Fruit fly (Drosophila melanogaster): ENCODE data around the gene CG2116.
A peak's percentile ranks its signal among the peaks of the same experiment; 100 is the strongest.

CG2116 gene

DNA sequence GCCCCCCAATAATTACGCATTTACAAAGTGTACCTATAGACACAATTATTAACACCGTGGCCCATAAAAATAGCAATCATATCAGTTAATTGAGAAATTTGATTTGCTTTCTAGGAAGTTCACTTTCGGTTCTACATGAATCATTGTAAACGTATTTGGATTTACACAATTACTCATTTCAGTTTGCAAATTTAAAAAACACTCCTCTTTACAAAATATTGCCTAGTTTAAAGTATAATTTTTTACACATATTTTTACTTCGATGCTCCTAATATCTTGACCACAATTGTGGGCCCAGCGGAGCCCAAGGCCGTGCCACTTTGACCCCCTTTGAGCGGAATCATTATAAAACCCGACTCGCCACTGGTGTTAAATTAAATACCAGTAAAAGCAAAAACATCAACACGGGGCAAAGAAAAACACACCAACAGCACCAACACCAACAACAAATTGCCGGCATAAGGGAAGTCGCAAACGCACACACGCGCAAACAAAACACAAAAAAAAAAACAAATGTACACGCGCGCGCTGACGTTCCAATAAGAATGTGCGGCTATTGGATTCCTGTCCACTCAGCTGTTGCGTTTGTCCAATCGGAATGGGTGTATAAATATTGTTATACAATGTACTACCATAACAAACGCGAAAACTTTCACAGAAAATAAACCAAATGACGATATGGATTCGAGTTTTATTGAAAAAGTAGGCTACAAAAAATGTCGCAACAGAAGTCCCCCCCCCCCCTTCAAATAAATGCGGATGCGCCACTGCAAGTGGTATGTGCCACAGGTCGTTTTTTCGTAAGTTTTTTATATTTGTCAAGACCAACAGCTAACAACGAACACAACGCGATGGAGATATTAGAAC lies 14.9 kb upstream of the CG2116 start:
- no peak for TF ChIP-seq CG4318 (GFP tag; optimal IDR thresholded peaks at IDR 0.05)
- no peak for TF ChIP-seq CG11294 (GFP tag; IDR thresholded peaks at IDR 0.05)
- TF ChIP-seq Hr39 (GFP tag; optimal IDR thresholded peaks at IDR 0.05) = peak; percentile 40
- TF ChIP-seq Hr38 (GFP tag; optimal IDR thresholded peaks at IDR 0.05) = no peak
- TF ChIP-seq topi (GFP tag; optimal IDR thresholded peaks at IDR 0.05) = no peak
- peak; percentile 37 for TF ChIP-seq fkh (GFP tag; optimal IDR thresholded peaks at IDR 0.05)
- TF ChIP-seq Sox102F (GFP tag; optimal IDR thresholded peaks at IDR 0.05) = peak; percentile 7
- TF ChIP-seq Smox (GFP tag; optimal IDR thresholded peaks at IDR 0.05) = no peak
- no peak for TF ChIP-seq dsx (GFP tag; optimal IDR thresholded peaks at IDR 0.05; ENCODE audit: poor library complexity, severe bottlenecking)
- peak; percentile 7 for TF ChIP-seq OdsH (GFP tag; optimal IDR thresholded peaks at IDR 0.05)
- TF ChIP-seq achi (GFP tag; optimal IDR thresholded peaks at IDR 0.05) = peak; percentile 33
- no peak for TF ChIP-seq CG6276 (GFP tag; optimal IDR thresholded peaks at IDR 0.05)
- no peak for TF ChIP-seq CG11762 (GFP tag; optimal IDR thresholded peaks at IDR 0.05; ENCODE audit: insufficient read depth)
- TF ChIP-seq Lpt (GFP tag; optimal IDR thresholded peaks at IDR 0.05) = no peak
- TF ChIP-seq vri (GFP tag; optimal IDR thresholded peaks at IDR 0.05) = no peak
- no peak for TF ChIP-seq Blimp-1 (GFP tag; optimal IDR thresholded peaks at IDR 0.05)
- TF ChIP-seq lz (GFP tag; optimal IDR thresholded peaks at IDR 0.05) = peak; percentile 23
- no peak for TF ChIP-seq CG8319 (GFP tag; optimal IDR thresholded peaks at IDR 0.05)
- TF ChIP-seq Eip93F (GFP tag; optimal IDR thresholded peaks at IDR 0.05) = no peak
- TF ChIP-seq CG7368 (GFP tag; optimal IDR thresholded peaks at IDR 0.05) = no peak
- peak; percentile 64 for TF ChIP-seq Met (GFP tag; optimal IDR thresholded peaks at IDR 0.05)
- no peak for TF ChIP-seq net (GFP tag; optimal IDR thresholded peaks at IDR 0.05)
- TF ChIP-seq Ets21C (GFP tag; optimal IDR thresholded peaks at IDR 0.05) = no peak
- no peak for TF ChIP-seq svp (GFP tag)
- TF ChIP-seq acj6 (GFP tag; optimal IDR thresholded peaks at IDR 0.05) = peak; percentile 13
- TF ChIP-seq Sox15 (GFP tag; optimal IDR thresholded peaks at IDR 0.05) = no peak
- TF ChIP-seq dac (GFP tag; optimal IDR thresholded peaks at IDR 0.05) = no peak
- TF ChIP-seq CG31627 (GFP tag; optimal IDR thresholded peaks at IDR 0.05) = peak; percentile 31
- TF ChIP-seq Hr4 (GFP tag; optimal IDR thresholded peaks at IDR 0.05) = no peak
- TF ChIP-seq CG32006 (GFP tag; optimal IDR thresholded peaks at IDR 0.05) = peak; percentile 23
- no peak for TF ChIP-seq CG16779 (tag; optimal IDR thresholded peaks at IDR 0.05)
- no peak for TF ChIP-seq fd59A (GFP tag; optimal IDR thresholded peaks at IDR 0.05)
- no peak for TF ChIP-seq CG11902 (GFP tag; optimal IDR thresholded peaks at IDR 0.05)
- no peak for TF ChIP-seq spab (GFP tag; optimal IDR thresholded peaks at IDR 0.05)
- peak; percentile 25 for TF ChIP-seq CG10669 (GFP tag; optimal IDR thresholded peaks at IDR 0.05)
- 0 out of 2 replicates have a peak, but pooled peaks have one; percentile 33 for TF ChIP-seq CG15336 (GFP tag; IDR thresholded peaks at IDR 0.05)
- TF ChIP-seq fd85E (GFP tag; optimal IDR thresholded peaks at IDR 0.05) = no peak
- no peak for TF ChIP-seq Gug (GFP tag; IDR thresholded peaks at IDR 0.05)
- TF ChIP-seq CG10631 (GFP tag; optimal IDR thresholded peaks at IDR 0.05) = no peak
- no peak for TF ChIP-seq CG9139 (GFP tag; optimal IDR thresholded peaks at IDR 0.05)
- no peak for TF ChIP-seq CG6854 (GFP tag; optimal IDR thresholded peaks at IDR 0.05)
- TF ChIP-seq CG8119 (GFP tag; IDR thresholded peaks at IDR 0.05) = no peak
- TF ChIP-seq salr (GFP tag; optimal IDR thresholded peaks at IDR 0.05) = no peak
- peak; percentile 28; the same call in 1 of the 3 replicates for TF ChIP-seq CG6163 (GFP tag; IDR thresholded peaks at IDR 0.05)
- TF ChIP-seq CG3032 (tag; optimal IDR thresholded peaks at IDR 0.05) = no peak
- no peak for TF ChIP-seq Eip78C (GFP tag)
- no peak for TF ChIP-seq Sox14 (GFP tag; optimal IDR thresholded peaks at IDR 0.05)
- TF ChIP-seq CG3919 (GFP tag; optimal IDR thresholded peaks at IDR 0.05) = peak; percentile 18
- peak; percentile 8 for TF ChIP-seq pdm3 (GFP tag; optimal IDR thresholded peaks at IDR 0.05)
- no peak for TF ChIP-seq Eip75B (GFP tag; optimal IDR thresholded peaks at IDR 0.05)
- no peak for TF ChIP-seq CG1621 (tag; optimal IDR thresholded peaks at IDR 0.05)

Data from whole organism, prepupa.